Fruit fly (Drosophila melanogaster): Measurements from ENCODE around the gene CG42820.

The CG42820 gene

DNA sequence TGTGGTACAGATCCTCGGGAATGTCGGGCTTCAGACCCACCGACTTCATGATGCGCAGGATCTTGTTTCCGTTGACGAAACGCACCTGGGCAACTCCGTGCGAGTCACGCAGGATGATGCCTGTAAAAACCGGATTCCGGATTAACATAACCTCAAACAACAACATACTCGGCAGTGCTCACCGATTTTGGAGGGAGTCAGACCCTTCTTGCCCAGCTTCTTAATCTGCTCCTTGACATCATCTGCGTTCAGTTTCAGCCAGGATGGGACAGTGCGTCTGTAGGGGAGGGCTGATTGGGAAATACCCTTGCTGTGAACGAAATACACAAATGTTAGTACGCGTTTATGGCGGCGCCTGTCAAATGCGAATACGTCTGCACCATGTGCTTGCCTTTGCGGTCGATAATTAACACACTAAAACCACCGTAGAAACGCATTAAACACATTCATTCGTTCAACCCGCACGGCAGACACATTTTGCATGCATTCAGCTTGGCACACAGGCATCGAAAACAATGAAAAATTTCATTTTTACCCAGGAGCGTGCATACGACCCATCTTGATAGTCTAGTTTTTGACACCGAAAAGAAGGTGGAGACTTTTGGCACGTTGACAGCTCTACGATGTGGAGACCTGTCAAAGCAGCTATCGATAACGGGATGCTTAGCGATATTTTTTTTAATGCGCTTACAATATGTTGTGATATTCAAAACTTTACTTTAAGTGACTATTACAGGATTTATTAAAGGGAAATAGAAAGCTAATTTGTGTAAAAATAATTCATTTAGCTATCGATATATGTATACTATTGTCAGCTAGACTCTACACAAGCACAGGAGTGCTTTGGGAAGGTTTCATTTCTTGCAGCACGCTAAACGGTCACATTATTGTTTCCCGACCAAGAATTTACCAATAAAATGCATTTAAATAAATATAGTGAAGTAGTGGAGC, 27.9 kb downstream of the CG42820 start, which contains the start of the genes RpS13 and CSN8:
Gene RpS13 (minus strand): TSS at position 657 of the 951 bp plus-strand sequence.
Gene CSN8 (plus strand): TSS at position 850 of the 951 bp plus-strand sequence.
- TF ChIP-seq CTCF (optimal IDR thresholded peaks at IDR 0.05), result no peak
- no peak for TF ChIP-seq CG8478 (optimal IDR thresholded peaks at IDR 0.05)

DNA sequence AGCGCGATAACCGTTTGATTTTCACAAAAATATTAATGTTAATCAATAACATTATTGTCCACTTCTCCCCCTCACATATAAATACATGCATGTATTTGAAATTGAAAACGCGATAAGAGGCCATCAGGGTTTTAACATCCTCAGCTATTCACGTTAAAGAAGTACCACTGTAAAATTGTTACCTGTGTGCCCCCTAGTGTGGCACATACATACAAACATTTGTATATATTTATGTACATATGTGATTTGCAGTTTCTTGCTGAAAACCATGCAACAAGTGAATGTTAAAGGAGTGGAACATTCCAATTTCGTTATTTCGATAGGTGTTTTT, 29.3 kb downstream of the CG42820 start:
- TF ChIP-seq CG8478 (optimal IDR thresholded peaks at IDR 0.05) (no peak), CTCF (optimal IDR thresholded peaks at IDR 0.05) (no peak)

DNA sequence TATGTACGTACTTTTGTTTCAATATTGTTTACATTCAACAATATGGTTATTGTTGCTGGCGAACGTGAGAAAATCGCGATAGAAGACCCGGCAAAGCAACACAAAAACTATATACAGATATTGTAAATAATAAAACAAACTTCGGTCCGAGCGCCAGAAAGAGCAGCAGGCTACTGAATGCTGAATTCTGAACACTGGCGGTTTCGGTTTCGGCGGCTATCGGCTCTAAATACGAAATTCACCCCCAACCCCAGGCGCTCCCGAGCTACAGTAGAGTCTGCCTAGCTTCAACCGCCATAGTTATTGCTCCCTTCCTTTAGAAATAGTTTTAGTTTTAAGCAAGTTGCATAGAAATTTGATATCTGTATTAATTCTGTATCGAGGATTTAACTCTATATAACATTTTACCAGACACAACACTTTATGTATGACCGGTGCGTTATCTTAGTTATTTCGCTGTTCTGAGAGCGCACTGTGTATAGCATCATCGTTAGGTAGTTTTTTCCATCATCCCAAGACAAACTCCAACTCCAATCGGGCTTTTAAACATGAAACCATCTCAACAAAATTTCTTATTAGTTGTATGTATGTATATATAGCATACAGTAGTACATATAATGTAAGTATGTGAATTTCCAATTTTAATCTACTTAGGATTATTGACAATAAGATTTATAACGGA, 29.8 kb downstream of the CG42820 start, which contains the start of gene CG7627:
Gene CG7627 (minus strand): TSS at position 197 of the 682 bp plus-strand sequence.
- TF ChIP-seq CG8478 (optimal IDR thresholded peaks at IDR 0.05) (no peak), CTCF (optimal IDR thresholded peaks at IDR 0.05) (no peak)

DNA sequence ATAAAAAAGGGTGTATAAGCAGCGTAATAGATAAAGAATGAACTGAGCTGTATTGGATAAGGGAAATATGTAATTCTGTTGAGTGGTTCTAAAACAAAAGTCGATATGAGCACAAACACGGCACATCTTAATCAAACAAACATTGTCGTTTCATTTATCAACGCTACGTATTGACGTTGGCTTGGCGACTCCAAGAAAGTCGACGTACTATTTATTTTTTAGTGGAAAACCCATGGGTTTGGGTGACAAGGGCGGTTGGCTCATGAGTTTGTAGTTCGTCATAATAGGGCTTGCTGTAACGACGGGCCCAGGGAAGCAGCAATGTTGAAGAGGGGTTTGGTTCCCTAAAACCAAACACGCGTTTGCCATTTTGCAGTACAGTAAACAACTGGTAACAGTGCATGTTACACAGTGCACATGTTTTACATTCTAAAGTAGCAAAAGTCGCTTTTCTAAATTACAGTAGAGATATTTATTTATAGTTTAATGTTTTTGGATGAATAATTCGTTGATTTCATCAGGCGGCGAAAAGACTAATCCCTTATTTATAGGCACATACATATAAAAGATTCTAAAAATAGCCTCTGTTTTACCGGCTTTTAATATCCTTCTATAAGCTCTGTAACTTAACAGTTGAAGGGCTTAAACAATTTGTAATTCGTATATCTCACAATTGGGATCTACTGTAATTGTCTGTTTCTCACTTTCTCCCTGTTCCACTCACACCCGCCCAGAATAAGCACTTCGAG, 30.8 kb downstream of the CG42820 start:
- TF ChIP-seq CG8478 (optimal IDR thresholded peaks at IDR 0.05) (no peak), CTCF (optimal IDR thresholded peaks at IDR 0.05) (no peak)

DNA sequence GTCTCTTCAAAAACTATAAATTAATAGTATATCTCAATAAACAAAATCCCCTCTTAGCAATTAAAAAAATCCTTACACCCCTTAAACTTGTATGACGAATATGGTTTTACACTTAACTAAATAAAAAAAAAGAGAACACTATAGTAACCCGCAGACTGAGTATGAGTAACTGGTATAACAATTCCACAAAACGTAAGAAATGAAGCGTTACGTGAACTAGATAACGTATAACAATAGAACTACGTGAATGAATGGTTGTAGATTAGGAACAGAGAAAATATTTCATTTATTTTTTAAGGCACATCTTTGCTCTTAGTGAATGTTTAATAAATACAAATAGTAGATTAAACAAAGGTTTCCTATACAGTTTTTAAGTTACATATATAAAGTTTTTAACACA, 36.8 kb downstream of the CG42820 start:
- TF ChIP-seq CG8478 (optimal IDR thresholded peaks at IDR 0.05) (no peak), CTCF (optimal IDR thresholded peaks at IDR 0.05) (no peak)

DNA sequence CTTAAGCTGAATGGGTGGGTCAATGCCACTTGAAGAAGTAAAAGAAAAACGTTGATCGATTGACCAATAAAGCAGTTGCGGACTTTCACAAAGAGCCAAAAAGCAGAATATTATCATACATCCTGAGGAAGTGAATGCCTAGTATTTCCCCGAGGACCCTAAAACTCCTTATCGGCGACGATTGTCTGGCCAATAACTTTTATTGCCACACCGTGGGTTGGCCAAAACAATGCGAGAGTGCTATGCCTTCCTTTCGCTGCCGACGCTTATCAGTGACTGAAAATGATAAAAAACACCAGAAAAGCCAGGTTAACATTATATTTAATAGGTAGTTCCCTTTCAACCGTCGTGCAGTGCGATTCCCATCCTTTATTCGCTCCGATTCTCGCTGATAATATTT, 40.3 kb downstream of the CG42820 start, which contains the start of gene Mur29B:
Gene Mur29B (plus strand): TSS at position 324 of the 400 bp plus-strand sequence.
- no peak for TF ChIP-seq CTCF (optimal IDR thresholded peaks at IDR 0.05)
- no peak for TF ChIP-seq CG8478 (optimal IDR thresholded peaks at IDR 0.05)

DNA sequence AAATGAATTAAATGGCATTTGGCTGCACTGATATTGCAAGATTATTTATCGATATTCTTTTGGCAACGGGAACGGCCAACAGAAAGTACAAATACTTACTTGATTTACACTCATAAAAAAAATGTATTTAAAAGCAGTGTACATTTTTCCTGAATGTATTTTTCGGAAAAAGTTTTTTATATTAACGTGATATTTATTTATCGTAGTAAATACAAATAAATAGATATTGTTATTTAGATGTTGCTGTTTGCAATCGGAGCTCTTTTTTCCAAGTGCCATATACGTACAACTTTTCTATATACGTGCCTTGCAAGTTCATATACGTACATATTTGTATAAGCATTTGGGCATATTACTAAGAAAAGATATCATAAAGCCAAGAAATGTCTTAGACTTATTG, 40.9 kb downstream of the CG42820 start:
- TF ChIP-seq CTCF (optimal IDR thresholded peaks at IDR 0.05) (no peak), CG8478 (optimal IDR thresholded peaks at IDR 0.05) (no peak)

DNA sequence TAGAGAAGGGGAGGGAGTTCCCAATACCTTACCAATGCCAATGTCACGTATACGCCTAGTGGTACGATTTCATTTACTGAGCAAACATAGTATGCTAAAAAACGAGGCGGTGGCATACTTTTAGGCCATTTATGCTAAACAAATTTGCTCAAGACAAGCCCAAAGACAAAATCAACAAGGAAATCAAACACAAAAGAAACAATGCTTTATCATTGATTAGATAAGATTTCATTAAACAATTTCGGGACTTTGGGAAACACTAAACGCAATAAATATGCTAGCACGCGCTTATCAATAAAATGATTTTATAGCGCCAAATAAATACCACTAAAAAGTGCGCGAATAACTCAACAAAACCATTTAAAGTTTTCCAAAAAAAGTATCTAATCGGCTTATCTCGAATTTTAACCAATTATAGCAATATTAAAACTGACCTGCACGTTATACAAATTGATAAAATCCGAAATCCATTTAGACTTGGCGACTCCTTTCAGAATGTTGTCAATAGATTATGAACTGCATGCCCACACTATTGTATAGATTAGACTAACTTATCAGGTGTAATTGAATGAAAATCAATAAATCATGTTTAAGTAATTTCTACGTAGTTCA, 41.5 kb downstream of the CG42820 start:
- TF ChIP-seq CG8478 (optimal IDR thresholded peaks at IDR 0.05) (no peak), CTCF (optimal IDR thresholded peaks at IDR 0.05) (no peak)

DNA sequence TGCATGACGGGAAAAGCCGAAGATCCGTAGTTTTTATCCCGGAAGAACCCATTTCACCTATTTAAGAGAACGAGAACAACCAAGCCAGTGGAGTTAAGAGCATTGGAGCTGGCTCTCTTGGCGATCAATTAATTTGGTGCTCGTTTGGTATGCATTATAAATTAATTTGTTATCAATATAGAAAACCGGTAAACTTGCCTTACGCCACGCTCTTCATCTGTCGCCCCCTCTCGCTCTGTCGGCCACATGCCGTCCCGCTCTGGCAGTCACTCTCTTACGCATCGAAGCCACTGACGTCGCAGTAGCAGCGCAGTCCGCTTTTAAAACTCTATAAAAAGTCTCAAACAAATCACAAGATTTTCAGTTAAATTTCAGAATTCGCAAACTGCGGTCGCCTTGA, 45.9 kb downstream of the CG42820 start, which contains the start of gene CG7778:
Gene CG7778 (plus strand): TSS at position 361 of the 400 bp plus-strand sequence.
- TF ChIP-seq CTCF (optimal IDR thresholded peaks at IDR 0.05) (no peak), CG8478 (optimal IDR thresholded peaks at IDR 0.05) (no peak)

DNA sequence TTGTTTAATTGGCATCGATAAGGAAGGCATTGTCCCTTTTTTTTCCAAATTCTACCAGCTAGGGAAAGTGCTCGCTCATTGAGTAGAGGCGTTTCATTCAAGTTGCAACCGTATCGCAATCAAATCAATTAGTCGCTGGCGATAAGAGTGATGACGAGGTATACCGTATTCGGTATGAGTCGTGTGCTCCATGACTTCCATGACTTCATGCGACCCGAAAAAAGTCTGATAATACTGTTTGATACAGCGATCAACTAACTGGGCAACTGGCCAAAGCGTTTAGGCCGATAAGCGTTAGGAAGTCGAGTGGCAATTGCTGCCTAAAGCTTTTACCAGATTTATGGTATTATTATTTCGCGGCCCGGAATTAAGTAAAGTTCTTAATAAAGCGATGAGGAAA, 47.7 kb downstream of the CG42820 start:
- TF ChIP-seq CG8478 (optimal IDR thresholded peaks at IDR 0.05) (no peak), CTCF (optimal IDR thresholded peaks at IDR 0.05) (no peak)

DNA sequence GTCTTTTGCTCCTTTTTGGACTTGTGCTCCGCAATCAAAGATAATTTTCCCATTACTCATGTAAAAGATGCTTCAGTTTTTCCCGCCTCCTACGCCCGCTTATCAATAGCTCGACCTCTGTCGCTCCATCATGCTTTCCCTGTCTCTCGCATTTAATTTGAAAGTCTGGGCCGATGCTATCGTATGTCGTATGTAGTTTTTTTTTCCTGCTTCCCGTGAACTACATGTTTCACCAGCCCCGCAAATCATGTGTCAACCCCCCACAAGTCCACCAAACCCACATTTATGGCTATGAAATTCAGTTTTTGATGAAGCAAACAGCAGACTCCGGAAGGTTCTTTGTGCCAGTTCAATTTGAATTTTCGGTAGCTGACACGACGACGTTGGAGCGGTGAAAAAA, 49.8 kb downstream of the CG42820 start, which contains the start of gene CG14273:
Gene CG14273 (plus strand): TSS at position 301 of the 400 bp plus-strand sequence.
- no peak for TF ChIP-seq CG8478 (optimal IDR thresholded peaks at IDR 0.05)
- no peak for TF ChIP-seq CTCF (optimal IDR thresholded peaks at IDR 0.05)
